Worm (Caenorhabditis elegans) whole organism, midembryonic: ENCODE data around the gene F48E3.2.

Experiments
- T22C8.4 ChIP-seq: fragments of 200-800 bp; sonication (Bioruptor generic); IDR thresholded peaks from 2 replicates; pipeline ENCODE4 v1.3.6; 2022; ENCODE audit warnings: missing genetic modification characterization, missing compliant biosample characterization
- cog-1 ChIP-seq: sonication (generic microtip); optimal IDR thresholded peaks from 2 replicates; lab custom pipeline; 2016; ENCODE audit warnings: missing genetic modification characterization, missing compliant biosample characterization
- flt-1 ChIP-seq: fragments of 200-800 bp; sonication (Bioruptor generic); IDR thresholded peaks from 2 replicates; pipeline ENCODE4 v1.3.6; 2022; ENCODE audit warnings: missing genetic modification characterization, missing compliant biosample characterization
- med-1 ChIP-seq: sonication (generic microtip); optimal IDR thresholded peaks from 2 replicates; lab custom pipeline; 2017; ENCODE audit warnings: missing genetic modification characterization, mild to moderate bottlenecking, missing compliant biosample characterization, antibody characterized with exemption, missing genetic modification reagents; ENCODE audit not compliant: insufficient read depth
- ref-1 ChIP-seq: fragments of 200-800 bp; sonication (Bioruptor generic); conservative IDR thresholded peaks from 2 replicates; pipeline ENCODE4 v1.3.6; 2022; ENCODE audit warnings: missing genetic modification reagents, missing genetic modification characterization, missing compliant biosample characterization
- tab-1 ChIP-seq: fragments of 200-800 bp; sonication (Bioruptor generic); IDR thresholded peaks from 2 replicates; pipeline ENCODE4 v1.3.6; 2022; ENCODE audit warnings: missing genetic modification characterization, missing compliant biosample characterization
- ztf-23 ChIP-seq: fragments of 200-800 bp; sonication (Bioruptor generic); IDR thresholded peaks from 2 replicates; pipeline ENCODE4 v1.3.6; 2022; ENCODE audit warnings: missing genetic modification reagents, missing genetic modification characterization, missing compliant biosample characterization
- ztf-29 ChIP-seq: fragments of 200-800 bp; sonication (Bioruptor generic); IDR thresholded peaks from 2 replicates; pipeline ENCODE4 v1.3.6; 2022; ENCODE audit warnings: missing genetic modification reagents, missing genetic modification characterization, missing compliant biosample characterization

DNA sequence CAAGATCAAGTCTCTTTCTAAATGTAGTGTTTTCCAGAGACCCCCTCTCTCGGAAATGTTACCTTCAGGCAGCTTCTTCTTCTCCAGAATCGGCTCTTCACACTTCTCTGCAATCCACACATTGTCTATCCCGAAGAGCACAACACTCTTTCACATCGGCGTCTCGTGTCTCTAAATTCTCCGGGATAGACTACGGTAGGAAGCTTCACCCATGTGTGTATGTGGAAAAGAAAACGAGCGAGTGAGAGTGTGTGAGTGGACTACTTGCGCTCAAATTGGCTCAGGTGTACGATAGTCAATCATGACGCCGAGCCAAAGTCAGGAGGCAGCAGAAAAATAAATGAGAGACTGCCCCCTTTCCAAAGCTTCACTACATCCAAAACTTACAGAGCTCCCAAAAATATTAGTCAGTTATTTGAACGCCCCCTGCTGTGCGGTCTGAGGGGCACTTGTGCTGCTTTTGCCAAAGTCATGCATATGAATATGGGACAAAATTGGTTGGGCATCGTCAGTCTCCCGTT is 35.7 kb downstream of the F48E3.2 start:
- no peak for TF ChIP-seq ref-1 (GFP tag; lab: Robert Waterston, UW)
- TF ChIP-seq ztf-23 (GFP tag; lab: Robert Waterston, UW) = no peak
- no peak for TF ChIP-seq flt-1
- TF ChIP-seq med-1 (GFP tag; lab: Kevin White, UChicago) = no peak
- no peak for TF ChIP-seq T22C8.4 (GFP tag; lab: Robert Waterston, UW)
- TF ChIP-seq tab-1 (GFP tag; lab: Robert Waterston, UW) = no peak
- no peak for TF ChIP-seq cog-1 (tag; lab: Kevin White, UChicago)
- no peak for TF ChIP-seq ztf-29 (GFP tag; lab: Robert Waterston, UW)
